Worm (Caenorhabditis elegans) whole organism, L1 larva: Measurements from ENCODE around the gene iff-2.

Experiments used
- ceh-8 ChIP-seq: fragments of 200-800 bp; sonication (Bioruptor generic); optimal IDR thresholded peaks from 2 replicates; lab custom pipeline; 2018; ENCODE audit warnings: mild to moderate bottlenecking, missing genetic modification characterization, moderate library complexity, missing compliant biosample characterization
- fos-1 ChIP-seq: fragments of 150-350 bp; optimal IDR thresholded peaks from 2 replicates; lab custom pipeline; 2014; ENCODE audit warnings: missing biosample characterization, missing genetic modification characterization
- jun-1 ChIP-seq: fragments of 150-350 bp; optimal IDR thresholded peaks from 2 replicates; lab custom pipeline; 2014; ENCODE audit warnings: missing biosample characterization, missing genetic modification reagents, missing genetic modification characterization
- lin-13 ChIP-seq: fragments of 150-350 bp; optimal IDR thresholded peaks from 2 replicates; lab custom pipeline; 2014; ENCODE audit warnings: missing biosample characterization, missing genetic modification reagents, missing genetic modification characterization
- mef-2 ChIP-seq: fragments of 150-350 bp; optimal IDR thresholded peaks from 2 replicates; lab custom pipeline; 2014; ENCODE audit warnings: missing biosample characterization, missing genetic modification characterization
- nhr-47 ChIP-seq: sonication (generic microtip); optimal IDR thresholded peaks from 2 replicates; lab custom pipeline; 2016; ENCODE audit warnings: mild to moderate bottlenecking, missing genetic modification characterization, moderate library complexity, missing compliant biosample characterization
- nhr-90 ChIP-seq: sonication (generic microtip); optimal IDR thresholded peaks from 2 replicates; lab custom pipeline; 2016; ENCODE audit warnings: mild to moderate bottlenecking, missing genetic modification characterization, missing compliant biosample characterization; ENCODE audit not compliant: poor library complexity
- rnt-1 ChIP-seq: sonication (generic microtip); optimal IDR thresholded peaks from 2 replicates; lab custom pipeline; 2016; ENCODE audit warnings: mild to moderate bottlenecking, missing genetic modification characterization, moderate library complexity, missing compliant biosample characterization
- skn-1 ChIP-seq: fragments of 150-350 bp; optimal IDR thresholded peaks from 2 replicates; lab custom pipeline; 2014; ENCODE audit warnings: missing biosample characterization, missing genetic modification characterization
- sptf-1 ChIP-seq: fragments of 150-350 bp; optimal IDR thresholded peaks from 2 replicates; lab custom pipeline; 2014; ENCODE audit warnings: missing biosample characterization, missing genetic modification characterization

ce11 chrII:8593840-8594625 is 32.9 kb upstream of the iff-2 start, which contains the start of gene aptf-3:
- TF ChIP-seq nhr-90 (tag; lab: Kevin White, UChicago) (no peak), sptf-1 (no peak), nhr-47 (tag; lab: Kevin White, UChicago) (no peak), rnt-1 (no peak), lin-13 (GFP tag; lab: Kevin White, UChicago) (no peak), mef-2 (tag; lab: Kevin White, UChicago) (no peak), jun-1 (tag; lab: Kevin White, UChicago) (no peak), skn-1 (tag; lab: Kevin White, UChicago) (no peak), ceh-8 (no peak), fos-1 (tag; lab: Kevin White, UChicago) (no peak)
